Fruit fly (Drosophila melanogaster) whole organism, prepupa: ENCODE results near the gene CG42710.

ENCODE experiments used
- CG10669 ChIP-seq: fragments of 200-800 bp; sonication (Bioruptor generic); optimal IDR thresholded peaks from 3 replicates; lab custom pipeline; 2018; ENCODE audit warnings: missing biosample characterization, mild to moderate bottlenecking, missing genetic modification characterization, moderate library complexity
- CG11294 ChIP-seq: fragments of 200-800 bp; sonication (Bioruptor generic); IDR thresholded peaks from 2 replicates; pipeline ENCODE4 v1.3.6; 2022; ENCODE audit warnings: missing biosample characterization, missing genetic modification characterization
- CG11762 ChIP-seq: fragments of 200-800 bp; sonication (Bioruptor generic); optimal IDR thresholded peaks from 3 replicates; lab custom pipeline; 2016; ENCODE audit warnings: missing biosample characterization, missing genetic modification characterization; ENCODE audit not compliant: insufficient read depth
- CG15336 ChIP-seq: fragments of 200-800 bp; sonication (Bioruptor generic); IDR thresholded peaks from 2 replicates; pipeline ENCODE4 v1.3.6; 2022; ENCODE audit warnings: missing biosample characterization, missing genetic modification characterization
- CG1621 ChIP-seq: fragments of 200-800 bp; sonication (Bioruptor generic); optimal IDR thresholded peaks from 3 replicates; lab custom pipeline; 2018; ENCODE audit warnings: missing biosample characterization, mild to moderate bottlenecking, missing genetic modification characterization
- CG16779 ChIP-seq: fragments of 200-800 bp; sonication (Bioruptor generic); optimal IDR thresholded peaks from 3 replicates; lab custom pipeline; 2017; ENCODE audit warnings: missing biosample characterization, mild to moderate bottlenecking, missing genetic modification characterization
- CG3032 ChIP-seq: fragments of 200-800 bp; optimal IDR thresholded peaks from 2 replicates; lab custom pipeline; 2019; ENCODE audit warnings: missing biosample characterization, mild to moderate bottlenecking, missing genetic modification characterization, moderate library complexity
- CG32006 ChIP-seq: fragments of 200-800 bp; sonication (Bioruptor generic); optimal IDR thresholded peaks from 3 replicates; lab custom pipeline; 2017; ENCODE audit warnings: missing biosample characterization, mild to moderate bottlenecking, missing genetic modification characterization
- CG34406 ChIP-seq: fragments of 200-800 bp; sonication (Bioruptor generic); optimal IDR thresholded peaks from 3 replicates; lab custom pipeline; 2016; ENCODE audit warnings: missing biosample characterization, missing genetic modification characterization
- CG3919 ChIP-seq: fragments of 200-800 bp; sonication (Bioruptor generic); optimal IDR thresholded peaks from 3 replicates; lab custom pipeline; 2016; ENCODE audit warnings: missing biosample characterization, missing genetic modification characterization
- CG6163 ChIP-seq: fragments of 200-800 bp; sonication (Bioruptor generic); IDR thresholded peaks from 3 replicates; pipeline ENCODE4 v1.3.6; 2022; ENCODE audit warnings: missing biosample characterization, missing genetic modification characterization
- CG6276 ChIP-seq: fragments of 200-800 bp; sonication (Bioruptor generic); optimal IDR thresholded peaks from 2 replicates; lab custom pipeline; 2017; ENCODE audit warnings: missing biosample characterization, mild to moderate bottlenecking, missing genetic modification characterization
- CG6792 ChIP-seq: fragments of 200-800 bp; sonication (Bioruptor generic); optimal IDR thresholded peaks from 3 replicates; lab custom pipeline; 2016; ENCODE audit warnings: missing biosample characterization, missing genetic modification characterization
- CG6854 ChIP-seq: fragments of 200-800 bp; sonication (Bioruptor generic); optimal IDR thresholded peaks from 2 replicates; lab custom pipeline; 2017; ENCODE audit warnings: missing biosample characterization, mild to moderate bottlenecking, missing genetic modification characterization
- CG7368 ChIP-seq: fragments of 200-800 bp; sonication (Bioruptor generic); optimal IDR thresholded peaks from 3 replicates; lab custom pipeline; 2016; ENCODE audit warnings: missing biosample characterization, missing genetic modification characterization
- CG8119 ChIP-seq: fragments of 200-800 bp; sonication (Bioruptor generic); IDR thresholded peaks from 3 replicates; pipeline ENCODE4 v1.3.6; 2022; ENCODE audit warnings: missing biosample characterization, missing genetic modification characterization
- CG8319 ChIP-seq: fragments of 200-800 bp; sonication (Bioruptor generic); optimal IDR thresholded peaks from 3 replicates; lab custom pipeline; 2016; ENCODE audit warnings: missing biosample characterization, missing genetic modification characterization
- CG8632 ChIP-seq: fragments of 200-800 bp; sonication (Bioruptor generic); optimal IDR thresholded peaks from 3 replicates; lab custom pipeline; 2016; ENCODE audit warnings: missing biosample characterization, missing genetic modification characterization
- CG9139 ChIP-seq: fragments of 200-800 bp; sonication (Bioruptor generic); optimal IDR thresholded peaks from 3 replicates; lab custom pipeline; 2017; ENCODE audit warnings: missing biosample characterization, mild to moderate bottlenecking, missing genetic modification characterization
- Eip75B ChIP-seq: fragments of 200-800 bp; sonication (Bioruptor generic); optimal IDR thresholded peaks from 3 replicates; lab custom pipeline; 2016; ENCODE audit warnings: missing biosample characterization, missing genetic modification characterization
- Eip78C ChIP-seq: fragments of 200-800 bp; sonication (Bioruptor generic); peaks from one replicate; lab custom pipeline; 2016; ENCODE audit warnings: missing biosample characterization, missing genetic modification characterization
- Eip93F ChIP-seq: fragments of 200-800 bp; sonication (Bioruptor generic); optimal IDR thresholded peaks from 2 replicates; lab custom pipeline; 2016; ENCODE audit warnings: missing biosample characterization, mild to moderate bottlenecking, missing genetic modification characterization
- Ets96B ChIP-seq: fragments of 200-800 bp; optimal IDR thresholded peaks from 2 replicates; lab custom pipeline; 2019; ENCODE audit warnings: missing biosample characterization, mild to moderate bottlenecking, missing genetic modification characterization, moderate library complexity
- Gug ChIP-seq: fragments of 200-800 bp; sonication (Bioruptor generic); IDR thresholded peaks from 2 replicates; pipeline ENCODE4 v1.3.6; 2022; ENCODE audit warnings: missing biosample characterization, missing genetic modification characterization
- Hr39 ChIP-seq: fragments of 200-800 bp; sonication (Bioruptor generic); optimal IDR thresholded peaks from 2 replicates; lab custom pipeline; 2016; ENCODE audit warnings: missing biosample characterization, missing genetic modification characterization
- Hr4 ChIP-seq: fragments of 200-800 bp; sonication (Bioruptor generic); optimal IDR thresholded peaks from 3 replicates; lab custom pipeline; 2016; ENCODE audit warnings: missing biosample characterization, missing genetic modification characterization
- Lpt ChIP-seq: fragments of 200-800 bp; sonication (Bioruptor generic); optimal IDR thresholded peaks from 3 replicates; lab custom pipeline; 2016; ENCODE audit warnings: missing biosample characterization, missing genetic modification characterization
- Met ChIP-seq: fragments of 200-800 bp; sonication (Bioruptor generic); optimal IDR thresholded peaks from 3 replicates; lab custom pipeline; 2016; ENCODE audit warnings: missing biosample characterization, missing genetic modification characterization
- OdsH ChIP-seq: fragments of 200-800 bp; sonication (Bioruptor generic); optimal IDR thresholded peaks from 3 replicates; lab custom pipeline; 2016; ENCODE audit warnings: missing biosample characterization, missing genetic modification characterization
- Smox ChIP-seq: fragments of 200-800 bp; sonication (Bioruptor generic); optimal IDR thresholded peaks from 3 replicates; lab custom pipeline; 2016; ENCODE audit warnings: missing biosample characterization, missing genetic modification characterization
- Sox102F ChIP-seq: fragments of 200-800 bp; sonication (Bioruptor generic); optimal IDR thresholded peaks from 2 replicates; lab custom pipeline; 2016; ENCODE audit warnings: missing biosample characterization, mild to moderate bottlenecking, missing genetic modification characterization
- Sox14 ChIP-seq: fragments of 200-800 bp; sonication (Bioruptor generic); optimal IDR thresholded peaks from 3 replicates; lab custom pipeline; 2016; ENCODE audit warnings: missing biosample characterization, missing genetic modification characterization
- Sox15 ChIP-seq: fragments of 200-800 bp; sonication (Bioruptor generic); optimal IDR thresholded peaks from 3 replicates; lab custom pipeline; 2016; ENCODE audit warnings: missing biosample characterization, missing genetic modification characterization
- acj6 ChIP-seq: fragments of 200-800 bp; sonication (Bioruptor generic); optimal IDR thresholded peaks from 3 replicates; lab custom pipeline; 2016; ENCODE audit warnings: missing biosample characterization, missing genetic modification characterization
- cyc ChIP-seq: fragments of 200-800 bp; sonication (Bioruptor generic); optimal IDR thresholded peaks from 3 replicates; lab custom pipeline; 2016; ENCODE audit warnings: missing biosample characterization, missing genetic modification characterization
- dac ChIP-seq: fragments of 200-800 bp; sonication (Bioruptor generic); optimal IDR thresholded peaks from 2 replicates; lab custom pipeline; 2017; ENCODE audit warnings: missing biosample characterization, mild to moderate bottlenecking, missing genetic modification characterization
- dsx ChIP-seq: fragments of 200-800 bp; optimal IDR thresholded peaks from 3 replicates; lab custom pipeline; 2019; ENCODE audit warnings: missing biosample characterization, mild to moderate bottlenecking, missing genetic modification characterization, moderate library complexity; ENCODE audit not compliant: poor library complexity, severe bottlenecking
- eg ChIP-seq: fragments of 200-800 bp; sonication (Bioruptor generic); IDR thresholded peaks from 3 replicates; pipeline ENCODE4 v1.3.6; 2022; ENCODE audit warnings: missing biosample characterization, missing genetic modification characterization
- esn ChIP-seq: fragments of 200-800 bp; sonication (Bioruptor generic); optimal IDR thresholded peaks from 2 replicates; lab custom pipeline; 2016; ENCODE audit warnings: missing biosample characterization, mild to moderate bottlenecking, missing genetic modification characterization, moderate library complexity
- fd59A ChIP-seq: fragments of 200-800 bp; sonication (Bioruptor generic); optimal IDR thresholded peaks from 2 replicates; lab custom pipeline; 2017; ENCODE audit warnings: missing biosample characterization, mild to moderate bottlenecking, missing genetic modification characterization, missing genetic modification reagents
- fkh ChIP-seq: fragments of 200-800 bp; sonication (Bioruptor generic); optimal IDR thresholded peaks from 3 replicates; lab custom pipeline; 2017; ENCODE audit warnings: missing biosample characterization, mild to moderate bottlenecking, missing genetic modification characterization, moderate library complexity
- lz ChIP-seq: fragments of 200-800 bp; sonication (Bioruptor generic); optimal IDR thresholded peaks from 3 replicates; lab custom pipeline; 2016; ENCODE audit warnings: missing biosample characterization, missing genetic modification characterization
- net ChIP-seq: fragments of 200-800 bp; sonication (Bioruptor generic); optimal IDR thresholded peaks from 3 replicates; lab custom pipeline; 2016; ENCODE audit warnings: missing biosample characterization, missing genetic modification characterization
- pdm3 ChIP-seq: fragments of 200-800 bp; sonication (Bioruptor generic); optimal IDR thresholded peaks from 3 replicates; lab custom pipeline; 2016; ENCODE audit warnings: missing biosample characterization, missing genetic modification characterization
- salr ChIP-seq, 2 experiments: fragments of 200-800 bp; sonication (Bioruptor generic); optimal IDR thresholded peaks; 3 replicates each; lab custom pipeline; 2016 to 2018; ENCODE audit warnings: missing biosample characterization in 2 of 2, missing genetic modification characterization in 2 of 2, mild to moderate bottlenecking in 1 of 2
- spab ChIP-seq: fragments of 200-800 bp; sonication (Bioruptor generic); optimal IDR thresholded peaks from 2 replicates; lab custom pipeline; 2017; ENCODE audit warnings: missing biosample characterization, mild to moderate bottlenecking, missing genetic modification characterization, missing genetic modification reagents
- ss ChIP-seq, 2 experiments: fragments of 200-800 bp; sonication (Bioruptor generic); optimal IDR thresholded peaks; 2 replicates in 1 of 2; 3 replicates in 1 of 2; lab custom pipeline; 2017 to 2018; ENCODE audit warnings: mild to moderate bottlenecking in 2 of 2, missing biosample characterization in 2 of 2, missing genetic modification characterization in 2 of 2, moderate library complexity in 1 of 2
- svp ChIP-seq: fragments of 200-800 bp; sonication (Bioruptor generic); peaks from one replicate; lab custom pipeline; 2016; ENCODE audit warnings: missing biosample characterization, missing genetic modification characterization
- topi ChIP-seq: fragments of 200-800 bp; sonication (Bioruptor generic); optimal IDR thresholded peaks from 3 replicates; lab custom pipeline; 2016; ENCODE audit warnings: missing biosample characterization, missing genetic modification characterization

The CG42710 gene

DNA sequence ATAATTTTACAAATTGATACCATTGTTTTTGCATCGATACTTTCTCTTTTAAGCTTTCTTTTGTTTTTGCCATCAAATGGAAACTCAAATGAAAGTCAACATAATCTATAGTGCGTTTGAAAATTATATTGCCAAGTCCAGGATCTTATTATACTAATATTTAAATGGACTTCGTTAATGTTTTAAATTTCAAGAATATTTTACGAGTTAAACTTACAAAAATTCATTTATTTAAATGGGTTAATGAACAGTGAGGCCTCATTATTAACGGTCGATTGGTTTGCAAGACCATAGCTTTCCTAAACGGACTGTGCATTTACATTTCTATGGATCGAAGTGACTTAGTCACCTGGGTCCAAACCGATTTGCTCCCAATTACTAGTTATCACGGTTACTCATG lies 45.9 kb downstream of the CG42710 start:
- TF ChIP-seq Gug (GFP tag; lab: Robert Waterston, UW), result no peak
- TF ChIP-seq Eip78C (GFP tag; lab: Kevin White, UChicago), result peak; percentile 38
- peak; percentile 34 for TF ChIP-seq CG32006 (GFP tag; lab: Kevin White, UChicago)
- no peak for TF ChIP-seq lz (GFP tag; lab: Kevin White, UChicago)
- TF ChIP-seq Hr4 (GFP tag; lab: Kevin White, UChicago), result peak; percentile 33
- TF ChIP-seq CG11762 (GFP tag; lab: Kevin White, UChicago), result no peak
- TF ChIP-seq cyc (GFP tag; lab: Kevin White, UChicago), result peak; percentile 10
- peak; percentile 20 for TF ChIP-seq Met
- no peak for TF ChIP-seq CG3032 (tag; lab: Kevin White, UChicago)
- peak; percentile 69 for TF ChIP-seq svp (GFP tag; lab: Kevin White, UChicago)
- TF ChIP-seq topi, result peak; percentile 5
- TF ChIP-seq CG34406 (GFP tag; lab: Kevin White, UChicago), result no peak
- TF ChIP-seq, all 60 proteins: peak for 7

- TF ChIP-seq acj6 (GFP tag; lab: Kevin White, UChicago) (no peak), CG11762 (GFP tag; lab: Kevin White, UChicago) (no peak), topi (peak; percentile 33), Ets96B (peak; percentile 5), CG8319 (GFP tag; lab: Kevin White, UChicago) (no peak), dac (GFP tag; lab: Kevin White, UChicago) (no peak), Hr39 (no peak), eg (peak; percentile 57; the same call in 2 of the 3 replicates), Sox15 (no peak), CG16779 (tag; lab: Kevin White, UChicago) (peak; percentile 32), CG8119 (GFP tag; lab: Robert Waterston, UW) (no peak), svp (GFP tag; lab: Kevin White, UChicago) (peak; percentile 58), CG6792 (GFP tag; lab: Kevin White, UChicago) (no peak), salr (GFP tag; optimal IDR thresholded peaks at IDR 0.05; lab: Kevin White, UChicago) (no peak), Smox (no peak), Eip75B (GFP tag; lab: Kevin White, UChicago) (peak; percentile 26), ss (GFP tag; optimal IDR thresholded peaks at IDR 0.05; lab: Kevin White, UChicago) (peak; percentile 41 to 57), CG7368 (no peak), cyc (GFP tag; lab: Kevin White, UChicago) (no peak), CG6854 (GFP tag; lab: Kevin White, UChicago) (peak; percentile 76), CG6276 (GFP tag; lab: Kevin White, UChicago) (peak; percentile 43), OdsH (no peak), CG15336 (GFP tag; lab: Robert Waterston, UW) (peak; percentile 27; the same call in 1 of the 2 replicates), Sox102F (GFP tag; lab: Kevin White, UChicago) (peak; percentile 31), CG8632 (GFP tag; lab: Kevin White, UChicago) (no peak), CG9139 (GFP tag; lab: Kevin White, UChicago) (peak; percentile 37), CG11294 (GFP tag; lab: Robert Waterston, UW) (peak; percentile 37; the same call in 1 of the 2 replicates), Hr4 (GFP tag; lab: Kevin White, UChicago) (no peak), Sox14 (peak; percentile 62), pdm3 (GFP tag; lab: Kevin White, UChicago) (no peak), CG6163 (GFP tag; lab: Robert Waterston, UW) (peak; percentile 67; the same call in 2 of the 3 replicates), CG10669 (GFP tag; lab: Kevin White, UChicago) (no peak), dsx (GFP tag; lab: Kevin White, UChicago) (peak; percentile 23), CG1621 (tag; lab: Kevin White, UChicago) (no peak), Eip93F (GFP tag; lab: Kevin White, UChicago) (peak; percentile 61), esn (GFP tag; lab: Kevin White, UChicago) (peak; percentile 47), lz (GFP tag; lab: Kevin White, UChicago) (peak; percentile 7), Met (peak; percentile 3), net (GFP tag; lab: Kevin White, UChicago) (peak; percentile 47), fkh (GFP tag; lab: Kevin White, UChicago) (peak; percentile 81), Eip78C (GFP tag; lab: Kevin White, UChicago) (peak; percentile 31), Lpt (GFP tag; lab: Kevin White, UChicago) (peak; percentile 58), fd59A (GFP tag; lab: Kevin White, UChicago) (no peak), spab (GFP tag; lab: Kevin White, UChicago) (no peak), CG3919 (peak; percentile 38)
These were observed 46.7 kb downstream of the CG42710 start for dm6 chr2L:8735572-8735996.
